Worm (Caenorhabditis elegans): ENCODE results near the gene F08G12.3.

F08G12.3 gene

ce11 chrX:11344899-11345298, 44.8 kb downstream of the F08G12.3 start:
- TF ChIP-seq ceh-82 (tag; optimal IDR thresholded peaks at IDR 0.05) (no peak), isw-1 (GFP tag; IDR thresholded peaks at IDR 0.05) (no peak), zag-1 (tag; optimal IDR thresholded peaks at IDR 0.05) (no peak), rnt-1 (tag; optimal IDR thresholded peaks at IDR 0.05) (peak; percentile 47), C34B4.2 (tag; optimal IDR thresholded peaks at IDR 0.05) (no peak), fkh-4 (tag; optimal IDR thresholded peaks at IDR 0.05; ENCODE audit: borderline replicate concordance) (no peak), ceh-90 (tag; optimal IDR thresholded peaks at IDR 0.05) (no peak), elt-3 (tag; optimal IDR thresholded peaks at IDR 0.05) (no peak), snpc-4 (tag; optimal IDR thresholded peaks at IDR 0.05) (no peak), blmp-1 (tag; optimal IDR thresholded peaks at IDR 0.05) (peak; percentile 19), tlp-1 (tag; optimal IDR thresholded peaks at IDR 0.05) (no peak), lin-15B (tag; optimal IDR thresholded peaks at IDR 0.05) (no peak), ztf-11 (tag; optimal IDR thresholded peaks at IDR 0.05) (no peak), zip-4 (GFP tag; optimal IDR thresholded peaks at IDR 0.05) (no peak), sptf-1 (tag; optimal IDR thresholded peaks at IDR 0.05) (no peak), fkh-8 (tag; optimal IDR thresholded peaks at IDR 0.05) (no peak), F16B12.6 (tag; optimal IDR thresholded peaks at IDR 0.05) (no peak), ceh-88 (GFP tag; IDR thresholded peaks at IDR 0.05) (no peak), dpl-1 (GFP tag; optimal IDR thresholded peaks at IDR 0.05) (no peak), unc-98 (GFP tag; IDR thresholded peaks at IDR 0.05) (no peak), snu-23 (GFP tag; optimal IDR thresholded peaks at IDR 0.05) (peak; percentile 9), nhr-85 (tag) (no peak), lin-14 (GFP tag; optimal IDR thresholded peaks at IDR 0.05) (peak; percentile 69), nhr-71 (tag; optimal IDR thresholded peaks at IDR 0.05) (peak; percentile 43), ceh-8 (GFP tag; optimal IDR thresholded peaks at IDR 0.05) (no peak), pqm-1 (tag; optimal IDR thresholded peaks at IDR 0.05) (no peak), nhr-237 (tag; optimal IDR thresholded peaks at IDR 0.05) (no peak), sup-37 (GFP tag; optimal IDR thresholded peaks at IDR 0.05) (no peak), nhr-77 (tag; optimal IDR thresholded peaks at IDR 0.05) (no peak), aha-1 (tag; optimal IDR thresholded peaks at IDR 0.05) (no peak), unc-130 (tag; optimal IDR thresholded peaks at IDR 0.05) (peak; percentile 45), pax-3 (tag; optimal IDR thresholded peaks at IDR 0.05) (no peak), nhr-20 (tag; optimal IDR thresholded peaks at IDR 0.05) (no peak), unc-30 (tag; optimal IDR thresholded peaks at IDR 0.05) (no peak), hlh-4 (tag; optimal IDR thresholded peaks at IDR 0.05) (no peak), mdl-1 (tag; optimal IDR thresholded peaks at IDR 0.05) (peak in 1 of 2 experiments; percentile 3), aly-2 (tag; optimal IDR thresholded peaks at IDR 0.05) (no peak), Y116A8C.19 (tag; optimal IDR thresholded peaks at IDR 0.05; ENCODE audit: borderline replicate concordance) (no peak), hpl-2 (GFP tag; optimal IDR thresholded peaks at IDR 0.05) (no peak)

ce11 chrX:11345471-11345870, 45.4 kb downstream of the F08G12.3 start:
- TF ChIP-seq fkh-4 (tag; optimal IDR thresholded peaks at IDR 0.05; ENCODE audit: borderline replicate concordance): no peak
- no peak for TF ChIP-seq nhr-77 (tag; optimal IDR thresholded peaks at IDR 0.05)
- TF ChIP-seq ama-1 (optimal IDR thresholded peaks at IDR 0.05): no peak

ce11 chrX:11346155-11346554, 46.1 kb downstream of the F08G12.3 start, which contains the start of gene oct-2:
oct-2 (plus strand) TSS chrX:11346455.
- no peak for TF ChIP-seq ces-1 (GFP tag; optimal IDR thresholded peaks at IDR 0.05)
- no peak for TF ChIP-seq blmp-1 (tag; optimal IDR thresholded peaks at IDR 0.05)
- no peak for TF ChIP-seq aha-1 (tag; optimal IDR thresholded peaks at IDR 0.05)
- TF ChIP-seq nhr-76 (tag; optimal IDR thresholded peaks at IDR 0.05): no peak
- TF ChIP-seq hlh-4 (tag; optimal IDR thresholded peaks at IDR 0.05): no peak
